Fruit fly (Drosophila melanogaster) Kc167 (cell line): ENCODE measurements around the gene CG31029.

Experiments
- h ChIP-seq: fragments of >200 bp; optimal IDR thresholded peaks from 3 replicates; lab custom pipeline; 2018; ENCODE audit warnings: missing external identifiers
- insv ChIP-seq: fragments of >200 bp; optimal IDR thresholded peaks from 3 replicates; lab custom pipeline; 2018; ENCODE audit warnings: missing external identifiers
- ttk ChIP-seq: sonication (Bioruptor generic); optimal IDR thresholded peaks from 2 replicates; lab custom pipeline; 2017; ENCODE audit warnings: missing external identifiers

DNA sequence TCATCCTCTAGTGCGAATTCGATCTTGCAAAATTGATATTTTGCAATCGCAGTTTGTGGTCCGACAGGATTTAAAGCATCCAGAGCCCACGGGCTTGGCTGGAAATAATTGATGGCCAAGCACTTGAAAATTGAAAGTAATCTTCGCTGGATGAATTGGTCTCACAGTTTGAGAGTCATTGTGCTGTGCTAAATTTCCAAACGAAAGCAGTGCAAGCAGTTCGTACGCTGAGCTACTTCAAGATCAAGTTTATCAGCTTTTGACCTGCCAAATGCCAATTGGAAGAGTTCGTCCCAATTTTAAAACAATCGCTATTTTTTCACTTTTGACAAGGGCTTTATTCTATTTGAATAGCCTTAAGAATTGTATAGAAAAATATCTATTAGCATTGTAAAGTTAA, 21.7 kb upstream of the CG31029 start:
- TF ChIP-seq h = no peak
- TF ChIP-seq ttk (lab: Kevin White, UChicago) = no peak
- no peak for TF ChIP-seq insv
